Fruit fly (Drosophila melanogaster) whole organism, prepupa: ENCODE measurements around the gene lace.

Experiments used
- Blimp-1 ChIP-seq: fragments of 200-800 bp; sonication (Bioruptor generic); optimal IDR thresholded peaks from 3 replicates; lab custom pipeline; 2017; ENCODE audit warnings: missing biosample characterization, missing genetic modification characterization, mild to moderate bottlenecking, moderate library complexity, missing genetic modification reagents
- CG10631 ChIP-seq: fragments of 200-800 bp; sonication (Bioruptor generic); optimal IDR thresholded peaks from 2 replicates; lab custom pipeline; 2016; ENCODE audit warnings: missing biosample characterization, missing genetic modification characterization
- CG10669 ChIP-seq: fragments of 200-800 bp; sonication (Bioruptor generic); optimal IDR thresholded peaks from 3 replicates; lab custom pipeline; 2018; ENCODE audit warnings: missing biosample characterization, mild to moderate bottlenecking, missing genetic modification characterization, moderate library complexity
- CG11294 ChIP-seq: fragments of 200-800 bp; sonication (Bioruptor generic); IDR thresholded peaks from 2 replicates; pipeline ENCODE4 v1.3.6; 2022; ENCODE audit warnings: missing biosample characterization, missing genetic modification characterization
- CG3032 ChIP-seq: fragments of 200-800 bp; optimal IDR thresholded peaks from 2 replicates; lab custom pipeline; 2019; ENCODE audit warnings: missing biosample characterization, mild to moderate bottlenecking, missing genetic modification characterization, moderate library complexity
- CG31627 ChIP-seq: fragments of 200-800 bp; sonication (Bioruptor generic); optimal IDR thresholded peaks from 3 replicates; lab custom pipeline; 2016; ENCODE audit warnings: missing biosample characterization, missing genetic modification characterization
- CG32006 ChIP-seq: fragments of 200-800 bp; sonication (Bioruptor generic); optimal IDR thresholded peaks from 3 replicates; lab custom pipeline; 2017; ENCODE audit warnings: missing biosample characterization, mild to moderate bottlenecking, missing genetic modification characterization
- CG34406 ChIP-seq: fragments of 200-800 bp; sonication (Bioruptor generic); optimal IDR thresholded peaks from 3 replicates; lab custom pipeline; 2016; ENCODE audit warnings: missing biosample characterization, missing genetic modification characterization
- CG3919 ChIP-seq: fragments of 200-800 bp; sonication (Bioruptor generic); optimal IDR thresholded peaks from 3 replicates; lab custom pipeline; 2016; ENCODE audit warnings: missing biosample characterization, missing genetic modification characterization
- CG6163 ChIP-seq: fragments of 200-800 bp; sonication (Bioruptor generic); IDR thresholded peaks from 3 replicates; pipeline ENCODE4 v1.3.6; 2022; ENCODE audit warnings: missing biosample characterization, missing genetic modification characterization
- CG6276 ChIP-seq: fragments of 200-800 bp; sonication (Bioruptor generic); optimal IDR thresholded peaks from 2 replicates; lab custom pipeline; 2017; ENCODE audit warnings: missing biosample characterization, mild to moderate bottlenecking, missing genetic modification characterization
- CG6792 ChIP-seq: fragments of 200-800 bp; sonication (Bioruptor generic); optimal IDR thresholded peaks from 3 replicates; lab custom pipeline; 2016; ENCODE audit warnings: missing biosample characterization, missing genetic modification characterization
- CG6808 ChIP-seq: fragments of 200-800 bp; sonication (Bioruptor generic); optimal IDR thresholded peaks from 3 replicates; lab custom pipeline; 2017; ENCODE audit warnings: missing biosample characterization, missing genetic modification characterization, mild to moderate bottlenecking, moderate library complexity, missing genetic modification reagents
- CG6854 ChIP-seq: fragments of 200-800 bp; sonication (Bioruptor generic); optimal IDR thresholded peaks from 2 replicates; lab custom pipeline; 2017; ENCODE audit warnings: missing biosample characterization, mild to moderate bottlenecking, missing genetic modification characterization
- CG8119 ChIP-seq: fragments of 200-800 bp; sonication (Bioruptor generic); IDR thresholded peaks from 3 replicates; pipeline ENCODE4 v1.3.6; 2022; ENCODE audit warnings: missing biosample characterization, missing genetic modification characterization
- CG8319 ChIP-seq: fragments of 200-800 bp; sonication (Bioruptor generic); optimal IDR thresholded peaks from 3 replicates; lab custom pipeline; 2016; ENCODE audit warnings: missing biosample characterization, missing genetic modification characterization
- CG8632 ChIP-seq: fragments of 200-800 bp; sonication (Bioruptor generic); optimal IDR thresholded peaks from 3 replicates; lab custom pipeline; 2016; ENCODE audit warnings: missing biosample characterization, missing genetic modification characterization
- CG9139 ChIP-seq: fragments of 200-800 bp; sonication (Bioruptor generic); optimal IDR thresholded peaks from 3 replicates; lab custom pipeline; 2017; ENCODE audit warnings: missing biosample characterization, mild to moderate bottlenecking, missing genetic modification characterization
- Eip75B ChIP-seq: fragments of 200-800 bp; sonication (Bioruptor generic); optimal IDR thresholded peaks from 3 replicates; lab custom pipeline; 2016; ENCODE audit warnings: missing biosample characterization, missing genetic modification characterization
- Eip78C ChIP-seq: fragments of 200-800 bp; sonication (Bioruptor generic); peaks from one replicate; lab custom pipeline; 2016; ENCODE audit warnings: missing biosample characterization, missing genetic modification characterization
- Ets21C ChIP-seq: fragments of 200-800 bp; sonication (Bioruptor generic); optimal IDR thresholded peaks from 3 replicates; lab custom pipeline; 2016; ENCODE audit warnings: missing biosample characterization, missing genetic modification characterization
- Ets96B ChIP-seq: fragments of 200-800 bp; optimal IDR thresholded peaks from 2 replicates; lab custom pipeline; 2019; ENCODE audit warnings: missing biosample characterization, mild to moderate bottlenecking, missing genetic modification characterization, moderate library complexity
- Gug ChIP-seq: fragments of 200-800 bp; sonication (Bioruptor generic); IDR thresholded peaks from 2 replicates; pipeline ENCODE4 v1.3.6; 2022; ENCODE audit warnings: missing biosample characterization, missing genetic modification characterization
- Hr38 ChIP-seq: sonication (Bioruptor generic); optimal IDR thresholded peaks from 2 replicates; lab custom pipeline; 2016; ENCODE audit warnings: missing biosample characterization, missing genetic modification characterization
- Hr39 ChIP-seq: fragments of 200-800 bp; sonication (Bioruptor generic); optimal IDR thresholded peaks from 2 replicates; lab custom pipeline; 2016; ENCODE audit warnings: missing biosample characterization, missing genetic modification characterization
- Hr4 ChIP-seq: fragments of 200-800 bp; sonication (Bioruptor generic); optimal IDR thresholded peaks from 3 replicates; lab custom pipeline; 2016; ENCODE audit warnings: missing biosample characterization, missing genetic modification characterization
- Lpt ChIP-seq: fragments of 200-800 bp; sonication (Bioruptor generic); optimal IDR thresholded peaks from 3 replicates; lab custom pipeline; 2016; ENCODE audit warnings: missing biosample characterization, missing genetic modification characterization
- Met ChIP-seq: fragments of 200-800 bp; sonication (Bioruptor generic); optimal IDR thresholded peaks from 3 replicates; lab custom pipeline; 2016; ENCODE audit warnings: missing biosample characterization, missing genetic modification characterization
- OdsH ChIP-seq: fragments of 200-800 bp; sonication (Bioruptor generic); optimal IDR thresholded peaks from 3 replicates; lab custom pipeline; 2016; ENCODE audit warnings: missing biosample characterization, missing genetic modification characterization
- Smox ChIP-seq: fragments of 200-800 bp; sonication (Bioruptor generic); optimal IDR thresholded peaks from 3 replicates; lab custom pipeline; 2016; ENCODE audit warnings: missing biosample characterization, missing genetic modification characterization
- Sox102F ChIP-seq: fragments of 200-800 bp; sonication (Bioruptor generic); optimal IDR thresholded peaks from 2 replicates; lab custom pipeline; 2016; ENCODE audit warnings: missing biosample characterization, mild to moderate bottlenecking, missing genetic modification characterization
- Sox14 ChIP-seq: fragments of 200-800 bp; sonication (Bioruptor generic); optimal IDR thresholded peaks from 3 replicates; lab custom pipeline; 2016; ENCODE audit warnings: missing biosample characterization, missing genetic modification characterization
- Sox15 ChIP-seq: fragments of 200-800 bp; sonication (Bioruptor generic); optimal IDR thresholded peaks from 3 replicates; lab custom pipeline; 2016; ENCODE audit warnings: missing biosample characterization, missing genetic modification characterization
- acj6 ChIP-seq: fragments of 200-800 bp; sonication (Bioruptor generic); optimal IDR thresholded peaks from 3 replicates; lab custom pipeline; 2016; ENCODE audit warnings: missing biosample characterization, missing genetic modification characterization
- cyc ChIP-seq: fragments of 200-800 bp; sonication (Bioruptor generic); optimal IDR thresholded peaks from 3 replicates; lab custom pipeline; 2016; ENCODE audit warnings: missing biosample characterization, missing genetic modification characterization
- dac ChIP-seq: fragments of 200-800 bp; sonication (Bioruptor generic); optimal IDR thresholded peaks from 2 replicates; lab custom pipeline; 2017; ENCODE audit warnings: missing biosample characterization, mild to moderate bottlenecking, missing genetic modification characterization
- eg ChIP-seq: fragments of 200-800 bp; sonication (Bioruptor generic); IDR thresholded peaks from 3 replicates; pipeline ENCODE4 v1.3.6; 2022; ENCODE audit warnings: missing biosample characterization, missing genetic modification characterization
- esn ChIP-seq: fragments of 200-800 bp; sonication (Bioruptor generic); optimal IDR thresholded peaks from 2 replicates; lab custom pipeline; 2016; ENCODE audit warnings: missing biosample characterization, mild to moderate bottlenecking, missing genetic modification characterization, moderate library complexity
- fd85E ChIP-seq: fragments of 200-800 bp; sonication (Bioruptor generic); optimal IDR thresholded peaks from 3 replicates; lab custom pipeline; 2016; ENCODE audit warnings: missing biosample characterization, missing genetic modification characterization
- fkh ChIP-seq: fragments of 200-800 bp; sonication (Bioruptor generic); optimal IDR thresholded peaks from 3 replicates; lab custom pipeline; 2017; ENCODE audit warnings: missing biosample characterization, mild to moderate bottlenecking, missing genetic modification characterization, moderate library complexity
- lz ChIP-seq: fragments of 200-800 bp; sonication (Bioruptor generic); optimal IDR thresholded peaks from 3 replicates; lab custom pipeline; 2016; ENCODE audit warnings: missing biosample characterization, missing genetic modification characterization
- net ChIP-seq: fragments of 200-800 bp; sonication (Bioruptor generic); optimal IDR thresholded peaks from 3 replicates; lab custom pipeline; 2016; ENCODE audit warnings: missing biosample characterization, missing genetic modification characterization
- salr ChIP-seq, 2 experiments: fragments of 200-800 bp; sonication (Bioruptor generic); optimal IDR thresholded peaks; 3 replicates each; lab custom pipeline; 2016 to 2018; ENCODE audit warnings: missing biosample characterization in 2 of 2, missing genetic modification characterization in 2 of 2, mild to moderate bottlenecking in 1 of 2
- ss ChIP-seq, 2 experiments: fragments of 200-800 bp; sonication (Bioruptor generic); optimal IDR thresholded peaks; 2 replicates in 1 of 2; 3 replicates in 1 of 2; lab custom pipeline; 2017 to 2018; ENCODE audit warnings: mild to moderate bottlenecking in 2 of 2, missing biosample characterization in 2 of 2, missing genetic modification characterization in 2 of 2, moderate library complexity in 1 of 2
- svp ChIP-seq: fragments of 200-800 bp; sonication (Bioruptor generic); peaks from one replicate; lab custom pipeline; 2016; ENCODE audit warnings: missing biosample characterization, missing genetic modification characterization
- topi ChIP-seq: fragments of 200-800 bp; sonication (Bioruptor generic); optimal IDR thresholded peaks from 3 replicates; lab custom pipeline; 2016; ENCODE audit warnings: missing biosample characterization, missing genetic modification characterization
- vri ChIP-seq: fragments of 200-800 bp; sonication (Bioruptor generic); optimal IDR thresholded peaks from 3 replicates; lab custom pipeline; 2016; ENCODE audit warnings: missing biosample characterization, mild to moderate bottlenecking, missing genetic modification characterization

Gene lace

DNA sequence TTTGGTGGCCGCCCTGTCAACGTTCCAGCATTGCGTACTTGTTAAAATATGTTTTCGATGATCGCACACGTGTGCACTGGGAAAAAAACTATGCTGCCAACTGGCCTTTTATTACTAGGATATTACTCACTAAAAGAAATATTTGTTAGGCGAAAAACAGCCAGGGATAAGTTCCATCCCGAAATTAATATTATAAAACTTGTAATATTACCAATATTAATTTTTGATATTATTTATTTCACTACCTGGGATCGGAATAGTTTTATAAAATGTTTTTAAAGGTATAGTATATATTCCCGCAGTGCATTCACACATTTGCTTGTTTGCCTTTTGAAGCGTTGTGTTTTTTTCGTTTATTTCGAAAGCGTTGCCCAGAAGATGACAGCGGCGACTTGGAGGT is 35.4 kb upstream of the lace start (continued):
- TF ChIP-seq Lpt (GFP tag; lab: Kevin White, UChicago) = no peak
- peak; percentile 1 for TF ChIP-seq CG6792 (GFP tag; lab: Kevin White, UChicago)
- no peak for TF ChIP-seq CG32006
- TF ChIP-seq OdsH = peak; percentile 39
- peak; percentile 83 for TF ChIP-seq svp (GFP tag; lab: Kevin White, UChicago)
- peak; percentile 70 for TF ChIP-seq Met (GFP tag; lab: Kevin White, UChicago)
- TF ChIP-seq Ets96B (tag; lab: Kevin White, UChicago) = peak; percentile 52
- no peak for TF ChIP-seq CG6276
- TF ChIP-seq CG3032 (tag; lab: Kevin White, UChicago) = peak; percentile 42
- TF ChIP-seq CG10631 (GFP tag; lab: Kevin White, UChicago) = peak; percentile 29
- TF ChIP-seq cyc = peak; percentile 54
- TF ChIP-seq eg (GFP tag; lab: Robert Waterston, UW) = no peak
- TF ChIP-seq CG6854 = peak; percentile 9
- peak; percentile 32 for TF ChIP-seq CG10669 (GFP tag; lab: Kevin White, UChicago)
- TF ChIP-seq CG3919 (GFP tag; lab: Kevin White, UChicago) = peak; percentile 36
- TF ChIP-seq topi (GFP tag; lab: Kevin White, UChicago) = peak; percentile 58
- peak; percentile 42 for TF ChIP-seq net
- TF ChIP-seq Hr4 (GFP tag; lab: Kevin White, UChicago) = peak; percentile 9
- TF ChIP-seq esn (GFP tag; lab: Kevin White, UChicago) = peak; percentile 49
- TF ChIP-seq dac (GFP tag; lab: Kevin White, UChicago) = no peak
- TF ChIP-seq, all 60 proteins: peak for 31

DNA sequence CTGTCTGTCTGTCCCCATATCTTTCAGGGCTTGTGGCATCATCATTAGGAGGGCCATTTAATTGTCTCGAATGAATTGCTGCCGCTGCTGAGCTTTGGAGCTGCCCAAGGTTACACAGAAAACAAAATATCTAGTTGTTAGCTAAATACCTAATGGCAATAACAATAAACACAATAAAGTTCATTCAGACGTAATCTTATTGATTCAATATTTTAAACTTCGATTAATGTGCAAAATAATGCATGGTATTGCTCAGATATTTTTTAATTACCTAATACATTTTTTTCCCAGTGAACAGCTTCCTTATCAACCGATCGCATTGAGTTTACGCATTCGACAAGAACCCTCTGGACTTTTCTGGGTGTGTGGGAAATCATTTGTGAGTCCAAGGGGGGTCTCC is 33.8 kb upstream of the lace start:
- no peak for TF ChIP-seq Sox15 (GFP tag; lab: Kevin White, UChicago)
- TF ChIP-seq CG11294 = no peak
- TF ChIP-seq esn (GFP tag; lab: Kevin White, UChicago) = peak; percentile 45
- peak; percentile 3 for TF ChIP-seq Sox102F (GFP tag; lab: Kevin White, UChicago)
- TF ChIP-seq CG31627 (GFP tag; lab: Kevin White, UChicago) = peak; percentile 42
- peak; percentile 10 for TF ChIP-seq Smox
- peak; percentile 8 for TF ChIP-seq Eip75B (GFP tag; lab: Kevin White, UChicago)
- peak; percentile 37 for TF ChIP-seq Met (GFP tag; lab: Kevin White, UChicago)
- TF ChIP-seq CG6163 (GFP tag; lab: Robert Waterston, UW) = 0 out of 3 replicates have a peak, but pooled peaks have one; percentile 8
- TF ChIP-seq Sox14 (GFP tag; lab: Kevin White, UChicago) = no peak
- peak; percentile 64 for TF ChIP-seq svp (GFP tag; lab: Kevin White, UChicago)
- TF ChIP-seq Ets21C (GFP tag; lab: Kevin White, UChicago) = peak; percentile 17
- peak; percentile 46 for TF ChIP-seq Eip78C (GFP tag; lab: Kevin White, UChicago)
- TF ChIP-seq Hr39 (GFP tag; lab: Kevin White, UChicago) = peak; percentile 47
- TF ChIP-seq topi (GFP tag; lab: Kevin White, UChicago) = peak; percentile 26
- TF ChIP-seq CG6276 = no peak

DNA sequence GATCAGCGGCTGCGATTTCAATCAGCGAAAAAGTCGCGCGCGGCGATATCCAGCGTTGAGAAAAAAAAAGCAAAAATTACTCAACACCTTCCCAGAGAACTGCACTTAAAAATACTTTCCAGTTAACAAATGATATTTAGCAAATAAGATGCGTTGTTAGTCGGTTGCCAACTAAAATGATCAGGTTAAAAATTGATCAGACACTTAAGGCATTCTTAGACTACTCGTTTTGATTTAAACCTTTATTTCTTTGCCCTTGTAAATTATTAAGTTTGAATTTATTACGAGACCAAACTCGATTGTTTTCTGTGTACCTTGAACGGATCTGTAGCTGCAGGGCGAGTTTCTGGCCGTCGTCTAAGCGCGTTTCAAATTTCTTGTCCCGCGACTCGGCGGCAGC is 33.0 kb upstream of the lace start:
- TF ChIP-seq Gug (GFP tag; lab: Robert Waterston, UW) (no peak), Sox14 (GFP tag; lab: Kevin White, UChicago) (peak; percentile 34), svp (GFP tag; lab: Kevin White, UChicago) (peak; percentile 72), CG6792 (GFP tag; lab: Kevin White, UChicago) (peak; percentile 19), lz (peak; percentile 39), Sox102F (GFP tag; lab: Kevin White, UChicago) (peak; percentile 26), salr (GFP tag; optimal IDR thresholded peaks at IDR 0.05; lab: Kevin White, UChicago) (peak in 1 of 2 experiments; percentile 53), CG9139 (GFP tag; lab: Kevin White, UChicago) (no peak), topi (GFP tag; lab: Kevin White, UChicago) (peak; percentile 39), CG8119 (GFP tag; lab: Robert Waterston, UW) (peak; percentile 75), acj6 (GFP tag; lab: Kevin White, UChicago) (peak; percentile 33), Lpt (GFP tag; lab: Kevin White, UChicago) (peak; percentile 42), CG6808 (GFP tag; lab: Kevin White, UChicago) (no peak), CG34406 (peak; percentile 18), Hr38 (GFP tag; lab: Kevin White, UChicago) (no peak), CG8632 (no peak), CG10669 (GFP tag; lab: Kevin White, UChicago) (no peak), vri (GFP tag; lab: Kevin White, UChicago) (peak; percentile 24), CG8319 (GFP tag; lab: Kevin White, UChicago) (no peak), Hr4 (GFP tag; lab: Kevin White, UChicago) (peak; percentile 72), Blimp-1 (no peak), fkh (GFP tag; lab: Kevin White, UChicago) (no peak), Smox (peak; percentile 5), ss (GFP tag; optimal IDR thresholded peaks at IDR 0.05; lab: Kevin White, UChicago) (no peak), OdsH (peak; percentile 58), Eip78C (GFP tag; lab: Kevin White, UChicago) (peak; percentile 73), fd85E (GFP tag; lab: Kevin White, UChicago) (no peak), Hr39 (GFP tag; lab: Kevin White, UChicago) (peak; percentile 45), esn (GFP tag; lab: Kevin White, UChicago) (peak; percentile 48), CG11294 (no peak)
